Worm (Caenorhabditis elegans): Measurements from ENCODE around the gene clc-25.

The clc-25 gene

DNA sequence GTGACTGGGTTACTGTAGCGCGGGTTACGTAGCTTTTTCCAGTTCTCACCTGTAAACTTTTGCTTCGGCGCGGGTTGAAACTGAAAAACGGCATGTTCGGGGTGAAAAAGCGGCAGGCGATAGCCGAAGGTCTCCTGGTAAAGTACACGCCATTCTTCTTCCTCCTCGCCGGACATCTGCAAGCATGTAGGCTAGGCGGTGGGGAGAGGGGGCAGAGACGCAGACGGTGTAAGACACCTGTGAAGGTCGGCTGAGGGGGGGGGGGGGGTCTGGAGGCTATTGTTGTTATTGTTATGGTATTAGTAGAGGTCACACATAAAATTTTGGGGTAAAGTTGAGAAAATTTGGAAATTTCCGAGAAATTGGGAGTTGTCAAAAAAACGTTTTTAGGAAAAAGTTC lies 26.9 kb upstream of the clc-25 start, which contains the start of gene fbxo-11.2:
TSS of gene fbxo-11.2 (minus strand) at position 176 of the 400 bp plus-strand sequence.
- TF ChIP-seq ceh-43 (GFP tag; optimal IDR thresholded peaks at IDR 0.05) (no peak), ces-1 (GFP tag; optimal IDR thresholded peaks at IDR 0.05) (no peak), unc-120 (tag; optimal IDR thresholded peaks at IDR 0.05; ENCODE audit: poor library complexity, severe bottlenecking) (no peak), sptf-1 (tag; optimal IDR thresholded peaks at IDR 0.05) (peak; percentile 13), M03D4.4 (tag; optimal IDR thresholded peaks at IDR 0.05) (peak; percentile 24), cnd-1 (tag; optimal IDR thresholded peaks at IDR 0.05) (peak; percentile 41), elt-3 (tag; optimal IDR thresholded peaks at IDR 0.05) (no peak), nhr-12 (tag; optimal IDR thresholded peaks at IDR 0.05) (no peak), blmp-1 (tag; optimal IDR thresholded peaks at IDR 0.05) (no peak), flh-1 (GFP tag; optimal IDR thresholded peaks at IDR 0.05) (no peak), zip-8 (tag; optimal IDR thresholded peaks at IDR 0.05) (no peak), lin-13 (tag; optimal IDR thresholded peaks at IDR 0.05) (no peak), unc-62 (GFP tag; optimal IDR thresholded peaks at IDR 0.05) (no peak), unc-39 (tag; optimal IDR thresholded peaks at IDR 0.05) (no peak), ham-2 (GFP tag; optimal IDR thresholded peaks at IDR 0.05) (peak; percentile 95), sem-2 (GFP tag; optimal IDR thresholded peaks at IDR 0.05) (no peak), mab-5 (tag; optimal IDR thresholded peaks at IDR 0.05) (no peak), nhr-76 (tag; optimal IDR thresholded peaks at IDR 0.05) (no peak), elt-1 (tag; optimal IDR thresholded peaks at IDR 0.05; ENCODE audit: borderline replicate concordance, insufficient read depth) (no peak), lsy-2 (tag; optimal IDR thresholded peaks at IDR 0.05) (no peak), snpc-4 (tag; optimal IDR thresholded peaks at IDR 0.05) (no peak), ceh-39 (tag; optimal IDR thresholded peaks at IDR 0.05) (no peak), tbx-8 (GFP tag; optimal IDR thresholded peaks at IDR 0.05) (peak; percentile 16), ceh-83 (GFP tag; optimal IDR thresholded peaks at IDR 0.05) (no peak), lin-32 (GFP tag; optimal IDR thresholded peaks at IDR 0.05) (no peak), pha-4 (tag; optimal IDR thresholded peaks at IDR 0.05) (no peak), mep-1 (tag; optimal IDR thresholded peaks at IDR 0.05) (no peak)

DNA sequence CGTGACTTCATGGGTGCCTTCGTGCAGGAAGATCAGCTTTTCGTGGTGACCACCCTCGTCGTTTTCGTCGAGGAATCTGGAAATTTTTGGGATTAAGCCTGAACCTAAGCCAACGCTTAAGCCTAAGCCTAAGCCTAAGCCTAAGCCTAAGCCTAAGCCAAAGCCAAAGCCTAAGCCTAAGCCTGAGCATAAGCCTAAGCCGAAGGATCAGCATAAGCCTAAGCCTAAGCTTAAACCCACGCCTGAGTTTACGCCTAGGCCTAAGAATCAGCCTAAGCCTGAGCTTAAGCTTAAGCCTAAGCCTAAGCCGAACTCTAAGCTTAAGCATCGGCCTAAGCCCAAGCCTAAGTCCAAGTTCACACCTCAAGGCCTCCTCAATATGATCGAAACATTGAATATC lies 26.1 kb upstream of the clc-25 start:
- no peak for TF ChIP-seq nhr-76 (tag; optimal IDR thresholded peaks at IDR 0.05)
- peak; percentile 31 for TF ChIP-seq ham-2 (GFP tag; optimal IDR thresholded peaks at IDR 0.05)

DNA sequence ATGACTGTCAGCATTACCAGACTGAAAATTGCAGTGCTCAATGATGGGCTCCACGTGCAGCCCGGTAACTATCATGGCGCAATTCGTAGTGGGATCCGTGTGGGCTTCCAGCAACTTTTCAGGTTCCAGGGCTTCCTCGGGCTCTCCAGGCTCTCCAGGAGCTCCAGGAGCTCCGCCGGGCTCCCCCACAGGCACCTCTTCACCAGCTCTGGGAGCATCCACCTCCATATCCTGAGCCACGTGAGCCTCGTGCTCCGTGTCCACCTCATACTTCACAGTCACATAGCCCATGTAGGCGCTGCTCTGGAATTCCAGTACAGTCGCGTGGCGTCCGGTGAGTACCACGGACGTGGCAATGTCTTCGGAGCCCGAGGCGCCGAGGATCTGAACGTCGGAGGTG lies 25.7 kb upstream of the clc-25 start:
- no peak for TF ChIP-seq ces-1 (GFP tag; optimal IDR thresholded peaks at IDR 0.05)
- no peak for TF ChIP-seq lsy-2 (tag; optimal IDR thresholded peaks at IDR 0.05)
- TF ChIP-seq elt-3 (tag; optimal IDR thresholded peaks at IDR 0.05), result no peak
- peak; percentile 16 for TF ChIP-seq sem-2 (GFP tag; optimal IDR thresholded peaks at IDR 0.05)
- no peak for TF ChIP-seq tbx-8 (GFP tag; optimal IDR thresholded peaks at IDR 0.05)
- TF ChIP-seq ceh-83 (GFP tag; optimal IDR thresholded peaks at IDR 0.05), result no peak
- TF ChIP-seq lin-32 (GFP tag; optimal IDR thresholded peaks at IDR 0.05), result no peak

DNA sequence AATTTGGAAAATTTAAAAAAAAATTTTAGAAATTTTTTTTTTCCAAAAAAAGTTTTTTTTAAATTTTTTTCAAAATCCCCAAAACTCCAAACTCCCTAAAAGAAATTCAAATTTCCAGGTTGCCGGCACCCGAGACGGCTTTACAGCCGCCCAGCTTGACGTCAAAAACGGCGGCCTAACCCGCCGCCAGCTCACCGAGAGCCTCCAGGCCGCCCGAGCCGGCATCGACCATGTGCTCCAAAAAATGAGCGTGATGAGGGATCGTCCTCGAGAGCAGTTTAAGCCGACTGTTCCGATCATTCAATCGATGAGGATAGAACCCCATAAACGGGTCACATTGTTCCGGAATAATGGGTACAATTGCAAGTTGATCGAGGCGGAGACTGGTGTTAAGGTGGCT lies 17.6 kb upstream of the clc-25 start:
- TF ChIP-seq lin-32 (GFP tag; optimal IDR thresholded peaks at IDR 0.05) (no peak), nhr-12 (tag; optimal IDR thresholded peaks at IDR 0.05) (no peak), tbx-8 (GFP tag; optimal IDR thresholded peaks at IDR 0.05) (no peak), unc-62 (GFP tag; optimal IDR thresholded peaks at IDR 0.05) (no peak), cnd-1 (tag; optimal IDR thresholded peaks at IDR 0.05) (no peak), nhr-28 (tag; optimal IDR thresholded peaks at IDR 0.05) (no peak), ceh-43 (GFP tag; optimal IDR thresholded peaks at IDR 0.05) (no peak), nhr-2 (tag; optimal IDR thresholded peaks at IDR 0.05) (no peak), ztf-11 (tag; optimal IDR thresholded peaks at IDR 0.05) (no peak), hlh-1 (tag; optimal IDR thresholded peaks at IDR 0.05) (no peak), blmp-1 (tag; optimal IDR thresholded peaks at IDR 0.05) (no peak), flh-1 (GFP tag; optimal IDR thresholded peaks at IDR 0.05) (no peak), bed-3 (GFP tag; optimal IDR thresholded peaks at IDR 0.05) (no peak), mls-2 (tag; optimal IDR thresholded peaks at IDR 0.05) (no peak)

DNA sequence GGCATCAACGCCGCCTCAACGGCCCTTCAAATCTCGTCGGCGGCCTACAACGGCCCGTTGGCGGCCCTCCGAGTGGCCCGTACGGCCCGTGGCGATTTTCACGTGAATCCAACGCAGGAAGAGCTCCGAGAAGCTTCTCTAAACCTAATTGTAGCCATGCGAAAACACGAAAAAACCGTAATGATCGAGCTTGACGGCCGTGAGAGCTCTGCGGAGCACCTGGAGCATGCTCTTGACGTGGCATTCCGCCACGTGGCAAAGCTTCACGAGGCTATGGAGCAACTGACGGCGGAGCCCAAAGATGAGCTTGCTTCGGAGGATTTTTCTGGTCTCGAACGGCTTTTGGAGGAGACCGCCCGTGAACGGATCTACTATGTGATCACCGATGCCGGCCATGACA lies 13.9 kb upstream of the clc-25 start:
- no peak for TF ChIP-seq ceh-43 (GFP tag; optimal IDR thresholded peaks at IDR 0.05)
- TF ChIP-seq M03D4.4 (tag; optimal IDR thresholded peaks at IDR 0.05), result no peak

Measured in whole organism, mixed stage, embryonic.